Worm (Caenorhabditis elegans): Measurements from ENCODE around the gene F46B3.23.

DNA sequence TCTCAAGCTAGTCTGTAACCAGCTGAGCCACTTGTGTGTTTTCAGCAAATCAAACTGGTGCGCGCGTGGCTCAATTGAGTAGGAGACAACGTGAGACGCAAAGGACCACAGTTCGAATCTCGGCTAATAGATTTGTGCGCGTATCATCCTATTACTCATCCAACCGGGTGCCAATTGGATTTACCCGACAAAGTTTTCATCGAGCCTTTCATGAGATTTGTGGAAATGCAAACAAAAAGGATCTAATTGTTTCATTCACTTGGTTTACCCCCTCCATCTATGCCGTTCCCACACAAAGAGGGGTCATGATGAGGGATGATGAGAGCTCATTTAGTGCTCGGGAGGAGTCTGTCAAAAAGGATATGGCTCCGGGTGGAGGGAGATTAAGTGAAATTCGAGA lies 48.7 kb upstream of the F46B3.23 start:
- TF ChIP-seq med-1 (GFP tag; optimal IDR thresholded peaks at IDR 0.05; ENCODE audit: insufficient read depth), result no peak
- TF ChIP-seq tab-1 (GFP tag; IDR thresholded peaks at IDR 0.05), result no peak
- no peak for TF ChIP-seq flt-1 (GFP tag; IDR thresholded peaks at IDR 0.05)
- TF ChIP-seq cog-1 (tag; optimal IDR thresholded peaks at IDR 0.05), result no peak
- no peak for TF ChIP-seq ref-1 (GFP tag; conservative IDR thresholded peaks at IDR 0.05)
- no peak for TF ChIP-seq klf-2 (GFP tag; conservative IDR thresholded peaks at IDR 0.05)
- TF ChIP-seq ztf-29 (GFP tag; IDR thresholded peaks at IDR 0.05), result no peak

All from whole organism, midembryonic.